Fruit fly (Drosophila melanogaster) whole organism, wandering third instar larva: ENCODE measurements around the gene Dip-B.

Experiments
- CG32264 ChIP-seq: fragments of 200-800 bp; sonication (Bioruptor generic); optimal IDR thresholded peaks from 2 replicates; lab custom pipeline; 2016; ENCODE audit warnings: missing biosample characterization, missing genetic modification characterization
- CG9705 ChIP-seq: fragments of 200-800 bp; sonication (Bioruptor generic); optimal IDR thresholded peaks from 2 replicates; lab custom pipeline; 2018; ENCODE audit warnings: missing biosample characterization, mild to moderate bottlenecking, missing genetic modification characterization
- Dfd ChIP-seq: fragments of >200 bp; optimal IDR thresholded peaks from 2 replicates; lab custom pipeline; 2017; ENCODE audit warnings: missing biosample characterization, missing genetic modification characterization
- Dif ChIP-seq: fragments of 200-275, 200-300 bp; sonication (Bioruptor generic); optimal IDR thresholded peaks from 2 replicates; lab custom pipeline; 2018; ENCODE audit warnings: missing biosample characterization, missing genetic modification characterization; ENCODE audit not compliant: partially characterized antibody
- GATAd ChIP-seq: sonication (Bioruptor generic); optimal IDR thresholded peaks from 2 replicates; lab custom pipeline; 2016; ENCODE audit warnings: missing biosample characterization, missing genetic modification characterization
- HLH106 ChIP-seq: fragments of 200-800 bp; optimal IDR thresholded peaks from 3 replicates; lab custom pipeline; 2019; ENCODE audit warnings: missing biosample characterization, mild to moderate bottlenecking, missing genetic modification characterization, moderate library complexity
- Hnf4 ChIP-seq: fragments of 200-800 bp; sonication (Bioruptor generic); optimal IDR thresholded peaks from 2 replicates; lab custom pipeline; 2016; ENCODE audit warnings: missing biosample characterization, mild to moderate bottlenecking, missing genetic modification characterization
- Hr78 ChIP-seq: fragments of >200 bp; optimal IDR thresholded peaks from 2 replicates; lab custom pipeline; 2017; ENCODE audit warnings: missing biosample characterization, missing genetic modification characterization
- Mio ChIP-seq: sonication (Bioruptor generic); optimal IDR thresholded peaks from 2 replicates; lab custom pipeline; 2016; ENCODE audit warnings: missing biosample characterization, missing genetic modification characterization
- Myc ChIP-seq: fragments of >200 bp; optimal IDR thresholded peaks from 2 replicates; lab custom pipeline; 2017
- OdsH ChIP-seq: fragments of 200-800 bp; sonication (Bioruptor generic); optimal IDR thresholded peaks from 2 replicates; lab custom pipeline; 2016; ENCODE audit warnings: missing biosample characterization, mild to moderate bottlenecking, missing genetic modification characterization
- Rel ChIP-seq, 2 experiments: fragments of 200-800 bp; sonication (Bioruptor generic) in 1 of 2; optimal IDR thresholded peaks; 2 replicates in 1 of 2; 3 replicates in 1 of 2; lab custom pipeline; 2016 to 2019; ENCODE audit warnings: mild to moderate bottlenecking in 2 of 2, missing biosample characterization in 2 of 2, missing genetic modification characterization in 2 of 2, moderate library complexity in 1 of 2
- Sp1 ChIP-seq: fragments of 200-800 bp; sonication (Bioruptor generic); optimal IDR thresholded peaks from 3 replicates; lab custom pipeline; 2019; ENCODE audit warnings: missing biosample characterization, mild to moderate bottlenecking, missing genetic modification characterization, moderate library complexity
- Vsx2 ChIP-seq: fragments of 200-300, 225-300 bp; sonication (Bioruptor generic); optimal IDR thresholded peaks from 2 replicates; lab custom pipeline; 2018; ENCODE audit warnings: missing biosample characterization, missing genetic modification characterization; ENCODE audit not compliant: partially characterized antibody
- br ChIP-seq: fragments of 200-800 bp; sonication (Bioruptor generic); optimal IDR thresholded peaks from 2 replicates; lab custom pipeline; 2016; ENCODE audit warnings: missing biosample characterization, missing genetic modification characterization
- brk ChIP-seq: fragments of 200-800 bp; sonication (Bioruptor generic); optimal IDR thresholded peaks from 2 replicates; lab custom pipeline; 2016; ENCODE audit warnings: missing biosample characterization, mild to moderate bottlenecking, missing genetic modification characterization
- dl ChIP-seq, 2 experiments: fragments of 175-275, 200-275 bp in 1 of 2; fragments of 200-275 bp in 1 of 2; sonication (Bioruptor generic); optimal IDR thresholded peaks; lab custom pipeline; 2018; ENCODE audit warnings: mild to moderate bottlenecking in 2 of 2, missing biosample characterization in 2 of 2, missing genetic modification characterization in 2 of 2, moderate library complexity in 2 of 2; ENCODE audit not compliant: partially characterized antibody in 2 of 2, insufficient read depth in 1 of 2
- dmrt93B ChIP-seq: fragments of 200-800 bp; sonication (Bioruptor generic); optimal IDR thresholded peaks from 2 replicates; lab custom pipeline; 2018; ENCODE audit warnings: missing biosample characterization, mild to moderate bottlenecking, missing genetic modification characterization
- dsf ChIP-seq: sonication (Bioruptor generic); optimal IDR thresholded peaks from 2 replicates; lab custom pipeline; 2016; ENCODE audit warnings: missing biosample characterization, missing genetic modification characterization, borderline replicate concordance
- ey ChIP-seq: fragments of 200-800 bp; sonication (Bioruptor generic); optimal IDR thresholded peaks from 2 replicates; lab custom pipeline; 2016; ENCODE audit warnings: missing biosample characterization, missing genetic modification characterization
- foxo ChIP-seq, 2 experiments: fragments of 200-800 bp; sonication (Bioruptor generic); optimal IDR thresholded peaks; 2 replicates in 1 of 2; 3 replicates in 1 of 2; lab custom pipeline; 2016 to 2017; ENCODE audit warnings: missing biosample characterization in 2 of 2, missing genetic modification characterization in 2 of 2
- fru ChIP-seq: fragments of 200-800 bp; sonication (Bioruptor generic); optimal IDR thresholded peaks from 3 replicates; lab custom pipeline; 2016; ENCODE audit warnings: missing biosample characterization, mild to moderate bottlenecking, missing genetic modification characterization
- h ChIP-seq: fragments of 200-800 bp; sonication (Bioruptor generic); optimal IDR thresholded peaks from 3 replicates; lab custom pipeline; 2016; ENCODE audit warnings: missing biosample characterization, mild to moderate bottlenecking, missing genetic modification characterization
- jim ChIP-seq: fragments of 175-275, 200-325 bp; sonication (Bioruptor generic); optimal IDR thresholded peaks from 2 replicates; lab custom pipeline; 2016; ENCODE audit warnings: missing biosample characterization, mild to moderate bottlenecking, missing genetic modification characterization
- lola ChIP-seq: fragments of >200 bp; optimal IDR thresholded peaks from 2 replicates; lab custom pipeline; 2017; ENCODE audit warnings: missing biosample characterization, missing genetic modification characterization
- pan ChIP-seq: fragments of >200 bp; optimal IDR thresholded peaks from 2 replicates; lab custom pipeline; 2017
- psq ChIP-seq: fragments of 200-800 bp; sonication (Bioruptor generic); optimal IDR thresholded peaks from 3 replicates; lab custom pipeline; 2017; ENCODE audit warnings: missing biosample characterization, mild to moderate bottlenecking, missing genetic modification characterization, moderate library complexity
- rgr ChIP-seq: fragments of 200-800 bp; sonication (Bioruptor generic); optimal IDR thresholded peaks from 3 replicates; lab custom pipeline; 2016; ENCODE audit warnings: missing biosample characterization, mild to moderate bottlenecking, missing genetic modification characterization
- sage ChIP-seq: fragments of 200-800 bp; sonication (Bioruptor generic); optimal IDR thresholded peaks from 2 replicates; lab custom pipeline; 2016; ENCODE audit warnings: missing biosample characterization, mild to moderate bottlenecking, missing genetic modification characterization
- sv ChIP-seq: fragments of 200-800 bp; sonication (Bioruptor generic); optimal IDR thresholded peaks from 3 replicates; lab custom pipeline; 2016; ENCODE audit warnings: missing biosample characterization, missing genetic modification characterization
- usp ChIP-seq: fragments of >200 bp; optimal IDR thresholded peaks from 2 replicates; lab custom pipeline; 2017; ENCODE audit warnings: missing biosample characterization, missing genetic modification characterization
- woc ChIP-seq: sonication (Bioruptor generic); optimal IDR thresholded peaks from 2 replicates; lab custom pipeline; 2016; ENCODE audit warnings: missing biosample characterization, mild to moderate bottlenecking, missing genetic modification characterization

Dip-B gene

DNA sequence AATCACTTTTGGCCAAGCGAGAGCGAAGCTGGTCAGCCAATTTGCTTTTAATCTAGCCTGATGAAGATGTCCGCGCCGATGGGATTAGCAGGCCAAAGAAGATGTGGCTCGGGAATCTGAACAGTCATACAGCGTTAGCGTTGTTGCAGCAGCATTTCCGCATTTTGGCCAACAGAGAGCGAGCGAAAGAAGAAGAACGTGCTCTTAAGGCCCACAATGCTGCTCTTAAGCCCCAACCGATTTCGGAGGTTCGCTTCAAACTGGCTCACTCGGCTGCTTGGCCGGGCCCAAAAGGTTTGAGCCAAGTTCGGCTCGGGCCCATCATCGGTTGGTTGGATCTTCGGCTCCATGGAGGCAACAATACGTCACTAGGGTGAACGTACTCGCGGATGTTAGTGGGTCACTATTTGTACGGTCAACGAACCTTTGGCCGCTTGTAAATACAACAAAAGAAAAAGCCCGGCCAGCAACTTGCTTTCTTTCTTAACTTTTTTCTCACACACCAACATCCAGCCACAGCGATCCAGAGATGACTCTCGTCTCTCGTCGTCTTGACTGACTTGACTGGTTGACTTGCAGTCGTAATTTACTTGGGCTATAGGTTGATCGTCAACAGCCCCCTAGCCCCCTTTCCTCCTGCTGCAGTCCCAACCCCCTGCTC is 7.7 kb downstream of the Dip-B start:
- TF ChIP-seq GATAd (GFP tag; lab: Kevin White, UChicago), result no peak
- TF ChIP-seq Dif, result peak; percentile 36

DNA sequence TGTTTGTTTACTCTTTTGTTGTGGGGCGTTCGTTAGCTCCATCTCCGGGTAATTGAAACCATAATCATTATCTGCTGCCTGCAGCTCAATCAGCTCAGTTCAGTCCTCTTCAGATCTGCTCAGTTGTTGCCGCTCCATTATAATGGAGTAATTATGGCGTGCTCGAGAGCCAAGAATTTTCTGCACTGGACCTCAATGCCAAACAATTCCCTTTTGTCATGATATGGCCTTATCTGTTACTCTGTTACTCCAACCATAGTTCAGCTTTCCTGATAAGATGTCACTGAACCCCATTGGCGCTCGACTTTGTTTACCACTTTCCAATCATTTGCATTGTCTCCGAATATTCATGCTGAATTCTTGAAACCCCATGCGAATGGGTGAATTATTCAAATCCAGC is 8.7 kb downstream of the Dip-B start:
- TF ChIP-seq Vsx2 (GFP tag; lab: Kevin White, UChicago) (no peak), sage (no peak), br (GFP tag; lab: Kevin White, UChicago) (no peak), Mio (GFP tag; lab: Kevin White, UChicago) (no peak), dl (GFP tag; optimal IDR thresholded peaks at IDR 0.05; lab: Kevin White, UChicago; ENCODE audit: insufficient read depth in 1 of 2, partially characterized antibody in 2 of 2) (no peak)

DNA sequence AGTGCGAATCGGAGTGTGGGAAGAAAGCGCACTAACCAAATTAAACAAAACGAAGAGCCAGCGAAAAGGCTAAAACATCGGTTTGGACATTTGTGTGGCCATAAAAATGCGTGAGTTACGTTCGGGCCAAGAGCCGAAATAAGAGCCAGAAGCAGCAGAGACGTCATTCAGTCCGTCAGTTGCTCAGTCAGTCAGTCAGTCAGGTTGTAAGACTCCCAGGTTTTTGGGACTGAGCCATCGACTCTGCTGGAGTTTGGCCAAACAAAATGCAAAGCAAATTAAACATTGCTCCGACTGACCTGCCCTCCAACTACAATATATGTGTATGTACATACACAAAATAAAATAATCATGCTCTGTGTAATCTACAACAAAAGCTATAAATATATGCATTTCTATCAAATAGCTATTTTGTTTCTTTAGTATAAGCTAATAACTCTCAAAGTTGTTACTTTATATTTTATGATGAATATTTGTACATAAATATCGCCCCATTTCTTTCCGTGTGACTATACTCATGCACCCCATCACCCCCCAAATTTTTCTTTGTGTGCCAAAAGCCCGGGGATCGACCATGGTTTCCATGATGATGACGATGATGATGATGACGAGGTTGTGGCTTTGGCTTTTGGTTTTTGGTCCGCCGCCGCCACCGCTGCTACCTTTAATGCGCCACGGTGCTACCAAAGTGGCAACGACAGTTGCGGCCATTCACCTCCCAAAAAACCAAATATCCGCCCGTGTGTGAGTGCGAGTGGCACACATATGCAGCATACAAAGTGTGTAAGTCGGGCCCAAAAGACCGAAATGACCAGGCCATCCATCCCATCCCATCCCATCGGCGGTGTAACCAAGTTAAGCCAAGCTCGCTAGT is 11.3 kb downstream of the Dip-B start:
- TF ChIP-seq dmrt93B (GFP tag; lab: Kevin White, UChicago) (peak; percentile 44), br (GFP tag; lab: Kevin White, UChicago) (peak; percentile 63), CG9705 (GFP tag; lab: Kevin White, UChicago) (no peak), fru (peak; percentile 81), lola (GFP tag; lab: Kevin White, UChicago) (no peak), OdsH (peak; percentile 63), foxo (GFP tag; optimal IDR thresholded peaks at IDR 0.05; lab: Kevin White, UChicago) (peak in 1 of 2 experiments; percentile 76), Hr78 (GFP tag; lab: Kevin White, UChicago) (no peak), pan (lab: Kevin White, UChicago) (no peak), Hnf4 (GFP tag; lab: Kevin White, UChicago) (no peak), rgr (GFP tag; lab: Kevin White, UChicago) (peak; percentile 23), ey (peak; percentile 32), h (GFP tag; lab: Kevin White, UChicago) (peak; percentile 70), woc (peak; percentile 11), Dfd (GFP tag; lab: Kevin White, UChicago) (no peak), dl (GFP tag; optimal IDR thresholded peaks at IDR 0.05; lab: Kevin White, UChicago; ENCODE audit: insufficient read depth in 1 of 2, partially characterized antibody in 2 of 2) (no peak), Sp1 (GFP tag; lab: Kevin White, UChicago) (peak; percentile 75), CG32264 (GFP tag; lab: Kevin White, UChicago) (no peak), Myc (lab: Kevin White, UChicago) (no peak), Rel (GFP tag; optimal IDR thresholded peaks at IDR 0.05; lab: Kevin White, UChicago) (no peak), Rel (tag; optimal IDR thresholded peaks at IDR 0.05; lab: Kevin White, UChicago) (no peak), usp (GFP tag; lab: Kevin White, UChicago) (no peak), HLH106 (tag; lab: Kevin White, UChicago) (peak; percentile 76), psq (GFP tag; lab: Kevin White, UChicago) (peak; percentile 45)

DNA sequence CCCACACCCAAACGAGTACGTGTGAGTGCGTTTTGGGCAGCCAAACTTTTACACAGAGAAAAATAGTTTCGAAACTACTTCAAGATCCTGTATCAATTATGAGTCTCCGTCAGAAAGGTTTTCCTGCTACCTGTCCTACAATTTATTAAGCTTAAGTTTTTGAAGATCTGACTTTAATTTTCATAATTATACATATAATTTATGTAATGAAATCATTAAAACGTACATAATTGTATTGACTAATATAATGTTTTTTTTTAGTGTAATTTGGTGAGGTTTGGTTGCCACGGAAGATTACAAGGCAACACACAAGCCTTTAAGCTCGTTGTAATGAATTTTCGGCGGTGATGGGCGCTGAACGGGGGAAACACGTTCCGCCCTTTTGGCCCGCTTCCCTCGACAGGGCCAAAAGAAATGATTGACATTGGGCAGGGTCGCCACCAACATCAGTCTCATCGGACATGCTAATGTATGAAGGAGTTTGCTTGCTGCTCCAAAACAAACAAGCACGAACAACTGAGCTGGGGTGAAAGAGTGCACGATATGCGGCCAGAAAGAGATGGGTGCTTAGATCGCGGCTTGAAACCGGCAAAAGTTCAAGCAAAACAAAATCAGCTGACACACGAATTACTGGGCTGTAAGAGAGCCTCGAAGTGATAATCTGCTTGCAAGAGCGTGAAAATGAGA is 12.0 kb downstream of the Dip-B start:
- no peak for TF ChIP-seq usp (GFP tag; lab: Kevin White, UChicago)
- peak in 1 of 2 experiments; percentile 69 for TF ChIP-seq foxo (GFP tag; optimal IDR thresholded peaks at IDR 0.05; lab: Kevin White, UChicago)
- TF ChIP-seq dmrt93B (GFP tag; lab: Kevin White, UChicago), result peak; percentile 57
- peak; percentile 71 for TF ChIP-seq Sp1 (GFP tag; lab: Kevin White, UChicago)
- TF ChIP-seq HLH106 (tag; lab: Kevin White, UChicago), result peak; percentile 68
- no peak for TF ChIP-seq brk (GFP tag; lab: Kevin White, UChicago)
- no peak for TF ChIP-seq dsf (GFP tag; lab: Kevin White, UChicago)
- peak; percentile 19 for TF ChIP-seq CG9705 (GFP tag; lab: Kevin White, UChicago)
- no peak for TF ChIP-seq jim (GFP tag; lab: Kevin White, UChicago)
- peak; percentile 17 for TF ChIP-seq psq (GFP tag; lab: Kevin White, UChicago)
- peak; percentile 28 for TF ChIP-seq h (GFP tag; lab: Kevin White, UChicago)
- peak; percentile 30 for TF ChIP-seq fru
- TF ChIP-seq pan (lab: Kevin White, UChicago), result no peak
- TF ChIP-seq sv, result no peak
- TF ChIP-seq Dif, result peak; percentile 25
